Fruit fly (Drosophila melanogaster) whole organism, embryonic: ENCODE results near the gene SclA.

Experiments used
- Bteb2 ChIP-seq: fragments of 200-800 bp; sonication (Bioruptor generic); optimal IDR thresholded peaks from 2 replicates; lab custom pipeline; 2016; ENCODE audit warnings: missing biosample characterization, missing genetic modification characterization
- CG10267 ChIP-seq: fragments of 200-800 bp; sonication (Bioruptor generic); optimal IDR thresholded peaks from 2 replicates; lab custom pipeline; 2018; ENCODE audit warnings: missing biosample characterization, mild to moderate bottlenecking, missing genetic modification characterization, moderate library complexity
- CG10274 ChIP-seq: fragments of 200-800 bp; sonication (Bioruptor generic); optimal IDR thresholded peaks from 3 replicates; lab custom pipeline; 2017; ENCODE audit warnings: missing biosample characterization, mild to moderate bottlenecking, missing genetic modification characterization
- CG11695 ChIP-seq: fragments of 200-800 bp; sonication (Bioruptor generic); IDR thresholded peaks from 3 replicates; pipeline ENCODE4 v1.3.6; 2022; ENCODE audit warnings: missing biosample characterization, missing genetic modification characterization
- CG12769 ChIP-seq: fragments of 200-800 bp; sonication (Bioruptor generic); optimal IDR thresholded peaks from 2 replicates; lab custom pipeline; 2019; ENCODE audit warnings: missing biosample characterization, mild to moderate bottlenecking, missing genetic modification characterization, moderate library complexity
- CG14965 ChIP-seq: fragments of 200-800 bp; sonication (Bioruptor generic); optimal IDR thresholded peaks from 2 replicates; lab custom pipeline; 2016; ENCODE audit warnings: missing biosample characterization, missing genetic modification characterization, borderline replicate concordance
- CG15269 ChIP-seq: fragments of 200-800 bp; sonication (Bioruptor generic); optimal IDR thresholded peaks from 2 replicates; lab custom pipeline; 2018; ENCODE audit warnings: missing biosample characterization, mild to moderate bottlenecking, missing genetic modification characterization, moderate library complexity
- CG3065 ChIP-seq: fragments of 200-800 bp; sonication (Bioruptor generic); optimal IDR thresholded peaks from 2 replicates; lab custom pipeline; 2016; ENCODE audit warnings: missing biosample characterization, missing genetic modification characterization
- CG3163 ChIP-seq: fragments of 200-800 bp; sonication (Bioruptor generic); optimal IDR thresholded peaks from 3 replicates; lab custom pipeline; 2016; ENCODE audit warnings: missing biosample characterization, missing genetic modification characterization
- CG42726 ChIP-seq: fragments of 200-800 bp; sonication (Bioruptor generic); IDR thresholded peaks from 2 replicates; pipeline ENCODE4 v1.3.6; 2022; ENCODE audit warnings: missing biosample characterization, missing genetic modification characterization; ENCODE audit not compliant: partially characterized antibody
- CG4360 ChIP-seq: fragments of 200-800 bp; sonication (Bioruptor generic); IDR thresholded peaks from 2 replicates; pipeline ENCODE4 v1.3.6; 2022; ENCODE audit warnings: missing biosample characterization, missing genetic modification characterization
- CG6272 ChIP-seq: fragments of 200-800 bp; sonication (Bioruptor generic); IDR thresholded peaks from 2 replicates; pipeline ENCODE4 v1.3.6; 2022; ENCODE audit warnings: missing biosample characterization, missing genetic modification characterization
- CG8359 ChIP-seq: fragments of 200-800 bp; sonication (Bioruptor generic); optimal IDR thresholded peaks from 2 replicates; lab custom pipeline; 2017; ENCODE audit warnings: missing biosample characterization, mild to moderate bottlenecking, missing genetic modification characterization, borderline replicate concordance
- Camta ChIP-seq: fragments of 200-800 bp; sonication (Bioruptor generic); optimal IDR thresholded peaks from 2 replicates; lab custom pipeline; 2016; ENCODE audit warnings: missing biosample characterization, missing genetic modification characterization
- Deaf1 ChIP-seq: fragments of 200-800 bp; optimal IDR thresholded peaks from 3 replicates; lab custom pipeline; 2019; ENCODE audit warnings: missing biosample characterization, mild to moderate bottlenecking, missing genetic modification characterization, moderate library complexity
- HLH3B ChIP-seq: fragments of 200-800 bp; sonication (Bioruptor generic); IDR thresholded peaks from 2 replicates; pipeline ENCODE4 v1.3.6; 2022; ENCODE audit warnings: missing biosample characterization, missing genetic modification characterization
- Hr78 ChIP-seq, 2 experiments: fragments of 200-800 bp in 1 of 2; fragments of >200 bp in 1 of 2; sonication (Bioruptor generic) in 1 of 2; optimal IDR thresholded peaks; 2 replicates each; lab custom pipeline; 2017 to 2019; ENCODE audit warnings: missing biosample characterization in 2 of 2, missing genetic modification characterization in 2 of 2, mild to moderate bottlenecking in 1 of 2, moderate library complexity in 1 of 2
- Jarid2 ChIP-seq: fragments of 200-800 bp; sonication (Bioruptor generic); optimal IDR thresholded peaks from 3 replicates; lab custom pipeline; 2017; ENCODE audit warnings: mild to moderate bottlenecking, missing biosample characterization, missing genetic modification reagents, missing genetic modification characterization
- MTF-1 ChIP-seq: fragments of 200-800 bp; sonication (Bioruptor generic); optimal IDR thresholded peaks from 2 replicates; lab custom pipeline; 2018; ENCODE audit warnings: missing biosample characterization, mild to moderate bottlenecking, missing genetic modification characterization, borderline replicate concordance
- Med ChIP-seq: fragments of 200-800 bp; sonication (Bioruptor generic); peaks from one replicate; lab custom pipeline; 2016; ENCODE audit warnings: missing biosample characterization, missing genetic modification characterization, mild to moderate bottlenecking, inconsistent platforms, moderate library complexity
- Meics ChIP-seq: fragments of 200-800 bp; sonication (Bioruptor generic); optimal IDR thresholded peaks from 2 replicates; lab custom pipeline; 2017; ENCODE audit warnings: missing biosample characterization, mild to moderate bottlenecking, missing genetic modification characterization
- Myb ChIP-seq: fragments of 200-800 bp; sonication (Bioruptor generic); optimal IDR thresholded peaks from 2 replicates; lab custom pipeline; 2016; ENCODE audit warnings: missing biosample characterization, missing genetic modification characterization
- Pdp1 ChIP-seq, 2 experiments: fragments of 200-800 bp; sonication (Bioruptor generic); optimal IDR thresholded peaks; 3 replicates each; lab custom pipeline; 2016; ENCODE audit warnings: missing biosample characterization in 2 of 2, missing genetic modification characterization in 2 of 2, mild to moderate bottlenecking in 1 of 2, moderate library complexity in 1 of 2
- Ptx1 ChIP-seq: fragments of 200-800 bp; sonication (Bioruptor generic); IDR thresholded peaks from 2 replicates; pipeline ENCODE4 v1.3.6; 2022; ENCODE audit warnings: missing biosample characterization, missing genetic modification characterization
- Trl ChIP-seq, 3 experiments: fragments of >200 bp in 2 of 3; fragments of 200-800 bp in 1 of 3; sonication (Bioruptor generic) in 1 of 3; optimal IDR thresholded peaks; 2 replicates in 1 of 3; 3 replicates in 2 of 3; lab custom pipeline; 2016 to 2017; ENCODE audit warnings: missing biosample characterization in 1 of 3, missing genetic modification characterization in 1 of 3
- chinmo ChIP-seq: fragments of 200-800 bp; sonication (Bioruptor generic); IDR thresholded peaks from 4 replicates; pipeline ENCODE4 v1.3.6; 2022; ENCODE audit warnings: missing biosample characterization, missing genetic modification characterization; ENCODE audit not compliant: partially characterized antibody
- chm ChIP-seq: fragments of 200-800 bp; sonication (Bioruptor generic); IDR thresholded peaks from 2 replicates; pipeline ENCODE4 v1.3.6; 2022; ENCODE audit warnings: missing biosample characterization, missing genetic modification characterization
- exex ChIP-seq: fragments of 200-800 bp; sonication (Bioruptor generic); optimal IDR thresholded peaks from 4 replicates; lab custom pipeline; 2018; ENCODE audit warnings: missing biosample characterization, mild to moderate bottlenecking, missing genetic modification characterization, moderate library complexity
- eyg ChIP-seq: fragments of 200-800 bp; sonication (Bioruptor generic); optimal IDR thresholded peaks from 3 replicates; lab custom pipeline; 2016; ENCODE audit warnings: missing biosample characterization, missing genetic modification characterization
- gsb ChIP-seq: fragments of 200-800 bp; sonication (Bioruptor generic); IDR thresholded peaks from 2 replicates; pipeline ENCODE4 v1.3.6; 2022; ENCODE audit warnings: missing biosample characterization, missing genetic modification characterization
- kah ChIP-seq: fragments of 200-800 bp; sonication (Bioruptor generic); optimal IDR thresholded peaks from 2 replicates; lab custom pipeline; 2018; ENCODE audit warnings: missing biosample characterization, mild to moderate bottlenecking, missing genetic modification characterization
- sens ChIP-seq: fragments of 200-800 bp; sonication (Bioruptor generic); peaks from one replicate; lab custom pipeline; 2016; ENCODE audit warnings: missing biosample characterization, missing genetic modification characterization
- sr ChIP-seq: fragments of 200-800 bp; sonication (Bioruptor generic); IDR thresholded peaks from 3 replicates; pipeline ENCODE4 v1.3.6; 2022; ENCODE audit warnings: missing biosample characterization, missing genetic modification characterization
- stc ChIP-seq: fragments of 200-800 bp; sonication (Bioruptor generic); IDR thresholded peaks from 2 replicates; pipeline ENCODE4 v1.3.6; 2022; ENCODE audit warnings: missing biosample characterization, missing genetic modification characterization
- sug ChIP-seq: fragments of 200-800 bp; optimal IDR thresholded peaks from 2 replicates; lab custom pipeline; 2019; ENCODE audit warnings: missing biosample characterization, mild to moderate bottlenecking, missing genetic modification characterization, moderate library complexity

SclA gene

DNA sequence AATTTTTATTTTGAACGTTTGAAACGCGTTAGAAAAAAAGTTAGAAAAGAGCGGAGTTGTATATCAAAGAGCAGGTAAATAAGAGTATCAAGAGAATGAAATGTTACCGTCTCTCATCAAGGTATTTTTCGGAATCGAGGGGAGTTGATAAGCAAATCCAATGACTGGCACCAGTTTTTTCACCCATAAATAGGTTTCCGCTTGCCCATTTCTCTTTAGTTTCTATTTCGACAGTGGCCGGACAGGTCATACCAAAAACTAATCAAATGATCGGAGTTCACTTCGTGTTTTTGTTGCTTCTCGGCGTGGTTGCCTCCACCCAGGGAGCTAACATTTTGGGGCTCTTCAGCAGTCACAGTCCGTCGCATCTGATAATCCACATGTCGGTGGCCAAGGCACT lies 43.8 kb upstream of the SclA start, which contains the start of gene Ugt37C2 (continued):
- TF ChIP-seq MTF-1 (GFP tag; lab: Kevin White, UChicago): no peak
- TF ChIP-seq Camta (GFP tag; lab: Kevin White, UChicago): no peak
- no peak for TF ChIP-seq gsb
- TF ChIP-seq CG4360 (GFP tag; lab: Robert Waterston, UW): no peak
- no peak for TF ChIP-seq CG14965 (GFP tag; lab: Kevin White, UChicago)
- no peak for TF ChIP-seq eyg (GFP tag; lab: Kevin White, UChicago)
- no peak for TF ChIP-seq sr (GFP tag; lab: Robert Waterston, UW)
- TF ChIP-seq Myb (GFP tag; lab: Kevin White, UChicago): no peak
- peak; percentile 94 for TF ChIP-seq CG3163 (GFP tag; lab: Kevin White, UChicago)
- TF ChIP-seq CG6272: no peak
- TF ChIP-seq CG10267 (tag; lab: Kevin White, UChicago): no peak
- no peak for TF ChIP-seq CG3065 (GFP tag; lab: Kevin White, UChicago)

DNA sequence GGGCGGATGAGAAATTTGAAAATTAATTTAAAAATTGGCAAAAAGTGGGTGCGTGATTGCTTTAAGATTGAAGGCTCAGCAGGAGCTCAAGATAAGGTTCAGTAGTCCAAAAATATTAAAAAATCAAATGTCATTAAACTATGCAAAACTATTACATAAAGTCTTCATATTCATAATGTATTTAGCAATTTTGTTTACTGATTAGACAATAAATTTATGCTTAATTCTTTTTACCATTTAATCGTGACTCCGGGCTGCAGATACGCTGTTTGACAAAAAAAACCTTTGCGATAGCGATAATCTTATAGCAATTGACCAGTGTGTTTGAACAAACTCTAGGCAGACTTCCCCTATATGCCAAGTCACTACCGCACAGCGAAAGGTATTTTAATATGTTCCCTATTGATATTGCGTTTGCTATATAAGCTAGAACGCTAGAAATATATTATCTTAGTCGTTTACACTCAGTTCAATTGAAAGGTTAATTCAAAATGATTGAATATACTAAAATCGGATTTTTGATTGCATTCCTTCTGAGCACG lies 41.6 kb upstream of the SclA start, which contains the start of gene Ugt37E1:
Ugt37E1 (plus strand) TSS at position 492 of the 542 bp plus-strand sequence.
- TF ChIP-seq exex (tag; lab: Kevin White, UChicago) (peak; percentile 59), CG10274 (GFP tag; lab: Kevin White, UChicago) (no peak)

- TF ChIP-seq CG8359 (GFP tag; lab: Kevin White, UChicago) (no peak), HLH3B (GFP tag; lab: Robert Waterston, UW) (no peak), sens (peak; percentile 40), Med (GFP tag; lab: Kevin White, UChicago) (peak; percentile 31), Bteb2 (no peak), sug (peak; percentile 9), chm (GFP tag; lab: Robert Waterston, UW) (0 out of 2 replicates have a peak, but pooled peaks have one; percentile 12), CG15269 (tag; lab: Kevin White, UChicago) (peak; percentile 5), Meics (GFP tag; lab: Kevin White, UChicago) (peak; percentile 24), chinmo (GFP tag; lab: Robert Waterston, UW) (0 out of 4 replicates have a peak, but pooled peaks have one; percentile 66), CG11695 (GFP tag; lab: Robert Waterston, UW) (peak; percentile 70; the same call in 1 of the 3 replicates), kah (GFP tag; lab: Kevin White, UChicago) (peak; percentile 99), CG12769 (tag; lab: Kevin White, UChicago) (peak; percentile 52), Trl (optimal IDR thresholded peaks at IDR 0.05; lab: Kevin White, UChicago) (peak; percentile 40 to 71), Trl (GFP tag; optimal IDR thresholded peaks at IDR 0.05; lab: Kevin White, UChicago) (no peak), Ptx1 (GFP tag; lab: Robert Waterston, UW) (no peak), CG42726 (GFP tag; lab: Robert Waterston, UW) (no peak), Pdp1 (GFP tag; optimal IDR thresholded peaks at IDR 0.05; lab: Kevin White, UChicago) (peak in 1 of 2 experiments; percentile 68), Hr78 (GFP tag; optimal IDR thresholded peaks at IDR 0.05; lab: Kevin White, UChicago) (peak in 1 of 2 experiments; percentile 30), stc (0 out of 2 replicates have a peak, but pooled peaks have one; percentile 32), Jarid2 (GFP tag; lab: Kevin White, UChicago) (peak; percentile 26), Deaf1 (tag; lab: Kevin White, UChicago) (peak; percentile 81)
Observed at dm6 chr2L:16798705-16799104, 39.1 kb upstream of the SclA start, which contains the start of gene Ugt37D1. Ugt37D1 (plus strand) TSS chr2L:16799025.
